Worm (Caenorhabditis elegans) whole organism, L1 larva: ENCODE data around the gene nhr-56.

Source experiments
- C04F5.9 ChIP-seq: sonication (generic microtip); optimal IDR thresholded peaks from 2 replicates; lab custom pipeline; 2016; ENCODE audit warnings: missing genetic modification characterization, missing compliant biosample characterization
- C16A3.4 ChIP-seq: fragments of 150-350 bp; optimal IDR thresholded peaks from 2 replicates; lab custom pipeline; 2014; ENCODE audit warnings: missing biosample characterization, missing genetic modification characterization
- C34B4.2 ChIP-seq: sonication (generic microtip); optimal IDR thresholded peaks from 2 replicates; lab custom pipeline; 2017; ENCODE audit warnings: mild to moderate bottlenecking, missing genetic modification characterization, missing compliant biosample characterization
- alr-1 ChIP-seq: fragments of 200-800 bp; sonication (Bioruptor generic); optimal IDR thresholded peaks from 2 replicates; lab custom pipeline; 2018; ENCODE audit warnings: borderline replicate concordance, mild to moderate bottlenecking, missing genetic modification characterization, missing compliant biosample characterization
- ceh-8 ChIP-seq: fragments of 200-800 bp; sonication (Bioruptor generic); optimal IDR thresholded peaks from 2 replicates; lab custom pipeline; 2018; ENCODE audit warnings: mild to moderate bottlenecking, missing genetic modification characterization, moderate library complexity, missing compliant biosample characterization
- ces-1 ChIP-seq: fragments of 150-350 bp; optimal IDR thresholded peaks from 2 replicates; lab custom pipeline; 2014; ENCODE audit warnings: missing biosample characterization, missing genetic modification reagents, missing genetic modification characterization
- dpl-1 ChIP-seq, 3 experiments: fragments of 150-350 bp in 2 of 3; sonication (generic microtip) in 1 of 3; optimal IDR thresholded peaks; 2 replicates each; lab custom pipeline; 2014 to 2017; ENCODE audit warnings: missing biosample characterization in 3 of 3, missing genetic modification characterization in 3 of 3, missing genetic modification reagents in 3 of 3
- efl-1 ChIP-seq, 4 experiments: fragments of 150-350 bp; optimal IDR thresholded peaks in 3 of 4; peaks in 1 of 4; 1 replicate in 1 of 4; 2 replicates in 3 of 4; lab custom pipeline; 2014; ENCODE audit warnings: missing biosample characterization in 2 of 4, missing genetic modification characterization in 2 of 4, missing genetic modification reagents in 2 of 4
- efl-3 ChIP-seq: fragments of 200-800 bp; sonication (Bioruptor generic); optimal IDR thresholded peaks from 2 replicates; lab custom pipeline; 2018; ENCODE audit warnings: mild to moderate bottlenecking, missing genetic modification characterization, missing compliant biosample characterization
- egl-27 ChIP-seq, 2 experiments: fragments of 150-350 bp in 1 of 2; sonication (generic microtip); optimal IDR thresholded peaks; 3 replicates each; lab custom pipeline; 2017 to 2018; ENCODE audit warnings: missing biosample characterization in 2 of 2, missing genetic modification characterization in 2 of 2, missing genetic modification reagents in 2 of 2
- elt-2 ChIP-seq: sonication (generic microtip); optimal IDR thresholded peaks from 2 replicates; lab custom pipeline; 2016; ENCODE audit warnings: missing genetic modification characterization, mild to moderate bottlenecking, inconsistent platforms, missing compliant biosample characterization, missing genetic modification reagents
- elt-3 ChIP-seq, 6 experiments: fragments of 150-350 bp in 1 of 6; sonication (generic microtip); optimal IDR thresholded peaks; 2 replicates each; lab custom pipeline; 2017 to 2018; ENCODE audit warnings: missing biosample characterization in 6 of 6, missing genetic modification characterization in 6 of 6, inconsistent platforms in 1 of 6
- fkh-4 ChIP-seq: sonication (generic microtip); optimal IDR thresholded peaks from 2 replicates; lab custom pipeline; 2016; ENCODE audit warnings: missing compliant biosample characterization, missing genetic modification characterization, borderline replicate concordance
- fkh-8 ChIP-seq: sonication (generic microtip); optimal IDR thresholded peaks from 2 replicates; lab custom pipeline; 2016; ENCODE audit warnings: mild to moderate bottlenecking, missing genetic modification characterization, missing compliant biosample characterization
- hlh-17 ChIP-seq: fragments of 200-800 bp; sonication (Bioruptor generic); optimal IDR thresholded peaks from 2 replicates; lab custom pipeline; 2018; ENCODE audit warnings: missing genetic modification characterization, mild to moderate bottlenecking, missing compliant biosample characterization, moderate library complexity, borderline replicate concordance
- hlh-4 ChIP-seq: sonication (generic microtip); optimal IDR thresholded peaks from 2 replicates; lab custom pipeline; 2016; ENCODE audit warnings: mild to moderate bottlenecking, missing genetic modification characterization, missing compliant biosample characterization
- hpl-2 ChIP-seq: fragments of 150-350 bp; optimal IDR thresholded peaks from 2 replicates; lab custom pipeline; 2014; ENCODE audit warnings: missing biosample characterization, missing genetic modification reagents, missing genetic modification characterization
- irx-1 ChIP-seq: sonication (generic microtip); optimal IDR thresholded peaks from 2 replicates; lab custom pipeline; 2016; ENCODE audit warnings: missing genetic modification characterization, missing compliant biosample characterization
- lin-13 ChIP-seq: fragments of 150-350 bp; optimal IDR thresholded peaks from 2 replicates; lab custom pipeline; 2014; ENCODE audit warnings: missing biosample characterization, missing genetic modification reagents, missing genetic modification characterization
- lin-14 ChIP-seq: fragments of 200-800 bp; sonication (Bioruptor generic); optimal IDR thresholded peaks from 2 replicates; lab custom pipeline; 2018; ENCODE audit warnings: mild to moderate bottlenecking, missing genetic modification characterization, moderate library complexity, missing compliant biosample characterization
- lin-15B ChIP-seq: fragments of 150-350 bp; sonication (generic microtip); optimal IDR thresholded peaks from 3 replicates; lab custom pipeline; 2014; ENCODE audit warnings: missing biosample characterization, missing genetic modification characterization
- lin-35 ChIP-seq, 2 experiments: fragments of 150-350 bp; optimal IDR thresholded peaks; 2 replicates each; lab custom pipeline; 2014; ENCODE audit warnings: missing biosample characterization in 2 of 2, missing genetic modification characterization in 2 of 2, missing genetic modification reagents in 2 of 2
- lin-39 ChIP-seq: fragments of 150-350 bp; optimal IDR thresholded peaks from 2 replicates; lab custom pipeline; 2014; ENCODE audit warnings: missing biosample characterization, missing genetic modification reagents, missing genetic modification characterization
- lsy-2 ChIP-seq, 2 experiments: fragments of 150-350 bp; optimal IDR thresholded peaks; 2 replicates each; lab custom pipeline; 2014; ENCODE audit warnings: missing biosample characterization in 2 of 2, missing genetic modification characterization in 2 of 2
- mdl-1 ChIP-seq, 2 experiments: fragments of 150-350 bp; optimal IDR thresholded peaks; 2 replicates each; lab custom pipeline; 2014 to 2017; ENCODE audit warnings: missing biosample characterization in 2 of 2, missing genetic modification characterization in 2 of 2, inconsistent platforms in 1 of 2
- mef-2 ChIP-seq: fragments of 150-350 bp; optimal IDR thresholded peaks from 2 replicates; lab custom pipeline; 2014; ENCODE audit warnings: missing biosample characterization, missing genetic modification characterization
- mep-1 ChIP-seq: fragments of 150-350 bp; optimal IDR thresholded peaks from 2 replicates; lab custom pipeline; 2014; ENCODE audit warnings: missing biosample characterization, missing genetic modification characterization
- nhr-11 ChIP-seq: fragments of 150-350 bp; optimal IDR thresholded peaks from 2 replicates; lab custom pipeline; 2014; ENCODE audit warnings: missing biosample characterization, missing genetic modification characterization
- nhr-12 ChIP-seq: sonication (generic microtip); optimal IDR thresholded peaks from 2 replicates; lab custom pipeline; 2017; ENCODE audit warnings: missing biosample characterization, missing genetic modification characterization
- nhr-20 ChIP-seq: sonication (generic microtip); optimal IDR thresholded peaks from 2 replicates; lab custom pipeline; 2016; ENCODE audit warnings: mild to moderate bottlenecking, missing genetic modification characterization, missing compliant biosample characterization
- nhr-47 ChIP-seq: sonication (generic microtip); optimal IDR thresholded peaks from 2 replicates; lab custom pipeline; 2016; ENCODE audit warnings: mild to moderate bottlenecking, missing genetic modification characterization, moderate library complexity, missing compliant biosample characterization
- nhr-71 ChIP-seq: sonication (generic microtip); optimal IDR thresholded peaks from 2 replicates; lab custom pipeline; 2016; ENCODE audit warnings: mild to moderate bottlenecking, missing genetic modification characterization, moderate library complexity, missing compliant biosample characterization
- nhr-76 ChIP-seq: sonication (generic microtip); optimal IDR thresholded peaks from 2 replicates; lab custom pipeline; 2017; ENCODE audit warnings: missing biosample characterization, missing genetic modification characterization
- nhr-77 ChIP-seq: fragments of 150-350 bp; optimal IDR thresholded peaks from 2 replicates; lab custom pipeline; 2014; ENCODE audit warnings: missing biosample characterization, missing genetic modification characterization
- nhr-85 ChIP-seq: sonication (generic microtip); peaks from one replicate; lab custom pipeline; 2016; ENCODE audit warnings: missing genetic modification characterization, inconsistent platforms, missing compliant biosample characterization
- nhr-90 ChIP-seq: sonication (generic microtip); optimal IDR thresholded peaks from 2 replicates; lab custom pipeline; 2016; ENCODE audit warnings: mild to moderate bottlenecking, missing genetic modification characterization, missing compliant biosample characterization; ENCODE audit not compliant: poor library complexity
- pqm-1 ChIP-seq: sonication (generic microtip); optimal IDR thresholded peaks from 3 replicates; lab custom pipeline; 2017; ENCODE audit warnings: missing biosample characterization, missing genetic modification characterization
- skn-1 ChIP-seq: fragments of 150-350 bp; optimal IDR thresholded peaks from 2 replicates; lab custom pipeline; 2014; ENCODE audit warnings: missing biosample characterization, missing genetic modification characterization
- snu-23 ChIP-seq: sonication (generic microtip); optimal IDR thresholded peaks from 2 replicates; lab custom pipeline; 2016; ENCODE audit warnings: missing genetic modification characterization, missing compliant biosample characterization
- tbx-2 ChIP-seq: sonication (generic microtip); optimal IDR thresholded peaks from 2 replicates; lab custom pipeline; 2016; ENCODE audit warnings: missing genetic modification characterization, missing compliant biosample characterization
- tlp-1 ChIP-seq: fragments of 150-350 bp; optimal IDR thresholded peaks from 2 replicates; lab custom pipeline; 2014; ENCODE audit warnings: missing biosample characterization, missing genetic modification characterization
- unc-86 ChIP-seq: sonication (generic microtip); optimal IDR thresholded peaks from 2 replicates; lab custom pipeline; 2016; ENCODE audit warnings: missing genetic modification characterization, missing compliant biosample characterization
- unc-98 ChIP-seq: fragments of 200-800 bp; sonication (Bioruptor generic); IDR thresholded peaks from 2 replicates; pipeline ENCODE4 v1.3.6; 2022; ENCODE audit warnings: missing genetic modification characterization, missing compliant biosample characterization
- vab-15 ChIP-seq: sonication (generic microtip); optimal IDR thresholded peaks from 2 replicates; lab custom pipeline; 2017; ENCODE audit warnings: missing genotype, mild to moderate bottlenecking, missing genetic modification characterization, missing compliant biosample characterization
- zag-1 ChIP-seq: fragments of 150-350 bp; optimal IDR thresholded peaks from 2 replicates; lab custom pipeline; 2014; ENCODE audit warnings: missing biosample characterization, missing genetic modification characterization

nhr-56 gene

ce11 chrV:2244751-2245150, 25.9 kb downstream of the nhr-56 start, which contains the start of gene cyp-33C5 (continued):
- TF ChIP-seq egl-27 (tag; optimal IDR thresholded peaks at IDR 0.05; lab: Kevin White, UChicago) (no peak), nhr-85 (tag; lab: Kevin White, UChicago) (peak; percentile 67), hlh-17 (GFP tag; lab: Kevin White, UChicago) (no peak), snu-23 (GFP tag; lab: Kevin White, UChicago) (peak; percentile 29), nhr-20 (peak; percentile 75), nhr-77 (tag; lab: Kevin White, UChicago) (peak; percentile 22), elt-2 (tag; lab: Kevin White, UChicago) (peak; percentile 11), nhr-90 (no peak), irx-1 (tag; lab: Kevin White, UChicago) (no peak), C34B4.2 (tag; lab: Kevin White, UChicago) (no peak), lin-14 (GFP tag; lab: Kevin White, UChicago) (peak; percentile 84), skn-1 (no peak), nhr-12 (no peak), zag-1 (tag; lab: Kevin White, UChicago) (no peak), tlp-1 (no peak), nhr-71 (tag; lab: Kevin White, UChicago) (no peak), ces-1 (GFP tag; lab: Kevin White, UChicago) (no peak), unc-86 (tag; lab: Kevin White, UChicago) (no peak), efl-1 (optimal IDR thresholded peaks at IDR 0.05; lab: Kevin White, UChicago) (peak; percentile 43 to 59), efl-1 (GFP tag; optimal IDR thresholded peaks at IDR 0.05 in 1 of 2; lab: Kevin White, UChicago) (peak in 1 of 2 experiments; percentile 92), dpl-1 (GFP tag; optimal IDR thresholded peaks at IDR 0.05; lab: Kevin White, UChicago) (no peak), C04F5.9 (tag; lab: Kevin White, UChicago) (no peak), lin-39 (tag; lab: Kevin White, UChicago) (no peak), lin-35 (GFP tag; optimal IDR thresholded peaks at IDR 0.05; lab: Kevin White, UChicago) (peak in 1 of 2 experiments; percentile 31), nhr-47 (tag; lab: Kevin White, UChicago) (no peak)

DNA sequence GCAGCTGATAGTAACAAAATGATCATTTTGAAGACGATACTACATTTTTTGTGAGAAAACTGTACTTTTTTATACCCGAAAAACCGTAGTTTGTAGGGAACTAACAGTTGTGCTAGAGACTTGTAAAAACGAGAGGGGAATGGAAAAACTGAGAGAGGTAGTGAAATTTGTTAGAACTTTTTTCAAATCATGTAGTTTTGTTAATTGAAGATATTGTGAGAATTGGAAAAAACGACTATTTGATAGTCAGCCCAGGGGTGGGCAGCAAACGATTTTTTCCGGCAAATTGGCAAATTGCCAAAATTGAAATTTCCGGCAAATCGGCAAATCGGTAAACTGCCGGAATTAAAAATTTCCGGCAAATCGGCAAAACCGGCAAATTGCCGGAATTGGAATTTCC, 30.5 kb downstream of the nhr-56 start, which contains the start of gene cyp-33C6:
TSS of gene cyp-33C6 (minus strand) at position 101 of the 400 bp plus-strand sequence.
- TF ChIP-seq unc-86 (tag; lab: Kevin White, UChicago) = no peak
- no peak for TF ChIP-seq nhr-11 (tag; lab: Kevin White, UChicago)
- TF ChIP-seq mef-2 = no peak
- TF ChIP-seq fkh-4 (tag; lab: Kevin White, UChicago) = no peak
- no peak for TF ChIP-seq mep-1
- TF ChIP-seq, all 84 proteins: peak for 0

- TF ChIP-seq ces-1 (GFP tag; lab: Kevin White, UChicago) (no peak), skn-1 (peak; percentile 81), nhr-11 (tag; lab: Kevin White, UChicago) (no peak), hlh-4 (tag; lab: Kevin White, UChicago) (no peak), fkh-4 (tag; lab: Kevin White, UChicago) (no peak), unc-86 (tag; lab: Kevin White, UChicago) (no peak), unc-98 (GFP tag; lab: Robert Waterston, UW) (no peak), pqm-1 (tag; lab: Kevin White, UChicago) (no peak), alr-1 (tag; lab: Kevin White, UChicago) (no peak), mdl-1 (tag; optimal IDR thresholded peaks at IDR 0.05; lab: Kevin White, UChicago) (peak in 1 of 2 experiments; percentile 50), C16A3.4 (tag; lab: Kevin White, UChicago) (peak; percentile 25), elt-2 (tag; lab: Kevin White, UChicago) (peak; percentile 75), nhr-47 (tag; lab: Kevin White, UChicago) (no peak), nhr-90 (peak; percentile 36), vab-15 (tag; lab: Kevin White, UChicago) (no peak), lin-15B (tag; lab: Kevin White, UChicago) (no peak), efl-1 (optimal IDR thresholded peaks at IDR 0.05; lab: Kevin White, UChicago) (peak in 1 of 2 experiments; percentile 29), efl-1 (GFP tag; optimal IDR thresholded peaks at IDR 0.05 in 1 of 2; lab: Kevin White, UChicago) (peak in 1 of 2 experiments; percentile 52), lsy-2 (tag; optimal IDR thresholded peaks at IDR 0.05; lab: Kevin White, UChicago) (peak; percentile 19 to 23), elt-3 (tag; optimal IDR thresholded peaks at IDR 0.05; lab: Kevin White, UChicago) (peak in 1 of 6 experiments; percentile 37), hpl-2 (GFP tag; lab: Kevin White, UChicago) (no peak), lin-14 (GFP tag; lab: Kevin White, UChicago) (peak; percentile 88), lin-35 (GFP tag; optimal IDR thresholded peaks at IDR 0.05; lab: Kevin White, UChicago) (peak in 1 of 2 experiments; percentile 75), tbx-2 (tag; lab: Kevin White, UChicago) (peak; percentile 14), nhr-76 (tag; lab: Kevin White, UChicago) (no peak), nhr-71 (tag; lab: Kevin White, UChicago) (peak; percentile 59), fkh-8 (tag; lab: Kevin White, UChicago) (peak; percentile 2), mep-1 (peak; percentile 19), efl-3 (GFP tag; lab: Kevin White, UChicago) (no peak), ceh-8 (no peak), lin-13 (GFP tag; lab: Kevin White, UChicago) (no peak)
These were observed 31.4 kb downstream of the nhr-56 start, which contains the start of gene cyp-33C7 for ce11 chrV:2250126-2250590. TSS of gene cyp-33C7 (plus strand) at chrV:2250540.
